Fruit fly (Drosophila melanogaster): ENCODE data around the gene SA1.
A peak's percentile ranks its signal among the peaks of the same experiment; 100 is the strongest.

The SA1 gene

DNA sequence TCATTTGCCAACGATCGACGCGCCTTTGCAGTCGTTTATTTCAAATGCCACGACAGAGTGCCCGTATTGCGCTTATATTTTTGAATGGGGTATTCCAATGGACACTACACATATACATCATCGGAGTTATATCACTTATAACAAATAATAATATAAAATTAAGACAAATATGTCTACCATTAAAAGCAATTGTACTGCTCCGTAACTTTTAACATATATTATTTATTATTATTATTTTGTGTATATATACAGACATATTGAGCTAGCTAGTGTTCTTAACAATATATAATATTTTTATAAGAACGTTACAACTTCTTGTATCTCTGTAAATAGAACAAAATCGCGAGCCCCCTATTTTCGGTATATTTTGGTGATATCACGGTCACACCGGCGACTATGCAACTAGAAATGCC, 13.8 kb downstream of the SA1 start, which contains the start of the genes sip2 and Coprox:
sip2 (minus strand) TSS at position 53 of the 413 bp plus-strand sequence.
Coprox (plus strand) TSS at position 400 of the 413 bp plus-strand sequence.
- TF ChIP-seq Jra (GFP tag; optimal IDR thresholded peaks at IDR 0.05) (no peak), Dfd (GFP tag; optimal IDR thresholded peaks at IDR 0.05) (no peak), Mio (GFP tag; optimal IDR thresholded peaks at IDR 0.05) (no peak), Myc (optimal IDR thresholded peaks at IDR 0.05) (peak; percentile 26), Sp1 (GFP tag; optimal IDR thresholded peaks at IDR 0.05) (peak; percentile 75), HLH106 (tag; optimal IDR thresholded peaks at IDR 0.05) (peak; percentile 77), dsf (GFP tag; optimal IDR thresholded peaks at IDR 0.05; ENCODE audit: borderline replicate concordance) (no peak), CG32264 (GFP tag; optimal IDR thresholded peaks at IDR 0.05) (no peak), sage (GFP tag; optimal IDR thresholded peaks at IDR 0.05) (no peak), jim (GFP tag; optimal IDR thresholded peaks at IDR 0.05) (no peak), dl (GFP tag; optimal IDR thresholded peaks at IDR 0.05; ENCODE audit: insufficient read depth in 1 of 2, partially characterized antibody in 2 of 2) (no peak), rgr (GFP tag; optimal IDR thresholded peaks at IDR 0.05) (peak; percentile 57), h (GFP tag; optimal IDR thresholded peaks at IDR 0.05) (no peak), N (GFP tag; optimal IDR thresholded peaks at IDR 0.05) (no peak), Hr83 (GFP tag; optimal IDR thresholded peaks at IDR 0.05; ENCODE audit: poor library complexity, severe bottlenecking) (no peak), OdsH (GFP tag; optimal IDR thresholded peaks at IDR 0.05) (peak; percentile 66), psq (GFP tag; optimal IDR thresholded peaks at IDR 0.05) (peak; percentile 47), dmrt93B (GFP tag; optimal IDR thresholded peaks at IDR 0.05) (no peak), Hnf4 (GFP tag; optimal IDR thresholded peaks at IDR 0.05) (no peak), Dif (GFP tag; optimal IDR thresholded peaks at IDR 0.05; ENCODE audit: partially characterized antibody) (no peak), pan (optimal IDR thresholded peaks at IDR 0.05) (no peak), Vsx2 (GFP tag; optimal IDR thresholded peaks at IDR 0.05; ENCODE audit: partially characterized antibody) (no peak), woc (GFP tag; optimal IDR thresholded peaks at IDR 0.05) (no peak), tai (GFP tag; optimal IDR thresholded peaks at IDR 0.05) (no peak), ey (GFP tag; optimal IDR thresholded peaks at IDR 0.05) (no peak), sv (GFP tag; optimal IDR thresholded peaks at IDR 0.05) (no peak), fru (GFP tag; optimal IDR thresholded peaks at IDR 0.05) (no peak), foxo (GFP tag; optimal IDR thresholded peaks at IDR 0.05) (peak in 1 of 2 experiments; percentile 46), CrebA (GFP tag; optimal IDR thresholded peaks at IDR 0.05; ENCODE audit: borderline replicate concordance) (no peak), brk (GFP tag; optimal IDR thresholded peaks at IDR 0.05) (no peak), Rel (GFP tag; optimal IDR thresholded peaks at IDR 0.05) (no peak), Rel (tag; optimal IDR thresholded peaks at IDR 0.05) (peak; percentile 47), usp (GFP tag; optimal IDR thresholded peaks at IDR 0.05) (no peak), br (GFP tag; optimal IDR thresholded peaks at IDR 0.05) (no peak), GATAd (GFP tag; optimal IDR thresholded peaks at IDR 0.05) (no peak), Hr78 (GFP tag; optimal IDR thresholded peaks at IDR 0.05) (no peak), CG9705 (GFP tag; optimal IDR thresholded peaks at IDR 0.05) (peak; percentile 40), Abd-B (GFP tag; optimal IDR thresholded peaks at IDR 0.05) (no peak), lola (GFP tag; optimal IDR thresholded peaks at IDR 0.05) (no peak)

DNA sequence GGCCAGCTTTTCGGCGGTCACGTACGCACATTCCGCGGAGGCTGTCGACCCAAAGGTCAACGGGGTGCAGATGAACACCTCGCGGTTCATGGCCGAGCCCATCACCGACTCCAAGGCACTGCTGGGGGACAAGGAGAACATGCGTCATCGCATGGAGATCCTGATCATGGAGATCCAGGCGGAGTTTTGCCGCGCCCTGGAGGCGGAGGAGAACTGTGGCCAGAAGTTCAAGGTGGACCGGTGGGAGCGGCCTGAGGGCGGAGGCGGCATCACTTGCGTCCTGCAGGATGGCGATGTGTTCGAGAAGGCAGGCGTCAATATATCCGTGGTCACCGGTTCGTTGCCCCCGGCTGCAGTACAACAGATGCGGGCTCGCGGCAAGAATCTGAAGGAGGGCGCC, 14.4 kb downstream of the SA1 start:
- no peak for TF ChIP-seq lola (GFP tag; optimal IDR thresholded peaks at IDR 0.05)
- no peak for TF ChIP-seq usp (GFP tag; optimal IDR thresholded peaks at IDR 0.05)
- no peak for TF ChIP-seq CG32264 (GFP tag; optimal IDR thresholded peaks at IDR 0.05)
- TF ChIP-seq dsf (GFP tag; optimal IDR thresholded peaks at IDR 0.05; ENCODE audit: borderline replicate concordance): no peak
- TF ChIP-seq N (GFP tag; optimal IDR thresholded peaks at IDR 0.05): no peak
- no peak for TF ChIP-seq Abd-B (GFP tag; optimal IDR thresholded peaks at IDR 0.05)
- TF ChIP-seq Sp1 (GFP tag; optimal IDR thresholded peaks at IDR 0.05): no peak
- no peak for TF ChIP-seq psq (GFP tag; optimal IDR thresholded peaks at IDR 0.05)
- no peak for TF ChIP-seq Hr83 (GFP tag; optimal IDR thresholded peaks at IDR 0.05; ENCODE audit: poor library complexity, severe bottlenecking)
- no peak for TF ChIP-seq Vsx2 (GFP tag; optimal IDR thresholded peaks at IDR 0.05; ENCODE audit: partially characterized antibody)
- no peak for TF ChIP-seq sv (GFP tag; optimal IDR thresholded peaks at IDR 0.05)
- TF ChIP-seq Hr78 (GFP tag; optimal IDR thresholded peaks at IDR 0.05): no peak

Measured in whole organism, wandering third instar larva.